Worm (Caenorhabditis elegans) whole organism, late embryonic: ENCODE data around the gene F08F1.9.

ENCODE experiments used
- C08G9.2 ChIP-seq: sonication (generic microtip); optimal IDR thresholded peaks from 2 replicates; lab custom pipeline; 2016; ENCODE audit warnings: mild to moderate bottlenecking, missing genetic modification characterization, moderate library complexity, missing compliant biosample characterization
- C38D4.7 ChIP-seq: fragments of 200-800 bp; sonication (Bioruptor generic); optimal IDR thresholded peaks from 2 replicates; lab custom pipeline; 2018; ENCODE audit warnings: mild to moderate bottlenecking, missing genetic modification characterization, moderate library complexity, missing compliant biosample characterization
- F13H6.1 ChIP-seq: sonication (generic microtip); optimal IDR thresholded peaks from 2 replicates; lab custom pipeline; 2016; ENCODE audit warnings: missing genetic modification characterization, missing compliant biosample characterization
- K02D7.2 ChIP-seq: sonication (generic microtip); optimal IDR thresholded peaks from 2 replicates; lab custom pipeline; 2017; ENCODE audit warnings: mild to moderate bottlenecking, missing genetic modification characterization, missing compliant biosample characterization
- K09A11.1 ChIP-seq: sonication (generic microtip); optimal IDR thresholded peaks from 2 replicates; lab custom pipeline; 2017; ENCODE audit warnings: antibody characterized with exemption, mild to moderate bottlenecking, missing genetic modification characterization, missing compliant biosample characterization; ENCODE audit not compliant: insufficient read depth
- Y22D7AL.16 ChIP-seq: sonication (generic microtip); optimal IDR thresholded peaks from 2 replicates; lab custom pipeline; 2016; ENCODE audit warnings: missing genetic modification characterization, missing compliant biosample characterization
- ceh-18 ChIP-seq: sonication (generic microtip); optimal IDR thresholded peaks from 2 replicates; lab custom pipeline; 2016; ENCODE audit warnings: missing genetic modification characterization, missing compliant biosample characterization
- ceh-19 ChIP-seq: fragments of 200-800 bp; sonication (Bioruptor generic); optimal IDR thresholded peaks from 2 replicates; lab custom pipeline; 2018; ENCODE audit warnings: mild to moderate bottlenecking, missing genetic modification characterization, missing compliant biosample characterization
- ceh-2 ChIP-seq: sonication (generic microtip); optimal IDR thresholded peaks from 2 replicates; lab custom pipeline; 2016; ENCODE audit warnings: missing genotype, missing genetic modification characterization, missing compliant biosample characterization
- ceh-30 ChIP-seq: fragments of 150-350 bp; optimal IDR thresholded peaks from 2 replicates; lab custom pipeline; 2014; ENCODE audit warnings: missing biosample characterization, missing genetic modification characterization
- ceh-31 ChIP-seq: sonication (generic microtip); optimal IDR thresholded peaks from 2 replicates; lab custom pipeline; 2016; ENCODE audit warnings: missing genetic modification characterization, missing compliant biosample characterization
- ceh-34 ChIP-seq: sonication (generic microtip); optimal IDR thresholded peaks from 2 replicates; lab custom pipeline; 2016; ENCODE audit warnings: mild to moderate bottlenecking, missing genetic modification characterization, missing compliant biosample characterization
- ceh-45 ChIP-seq: fragments of 200-800 bp; sonication (Bioruptor generic); IDR thresholded peaks from 2 replicates; pipeline ENCODE4 v1.3.6; 2022; ENCODE audit warnings: missing genetic modification reagents, missing genetic modification characterization, missing compliant biosample characterization
- ceh-48 ChIP-seq: sonication (generic microtip); optimal IDR thresholded peaks from 2 replicates; lab custom pipeline; 2016; ENCODE audit warnings: missing genetic modification characterization, inconsistent platforms, missing compliant biosample characterization
- ceh-9 ChIP-seq: sonication (generic microtip); optimal IDR thresholded peaks from 2 replicates; lab custom pipeline; 2016; ENCODE audit warnings: mild to moderate bottlenecking, missing genetic modification characterization, inconsistent platforms, missing compliant biosample characterization
- che-1 ChIP-seq: sonication (generic microtip); optimal IDR thresholded peaks from 2 replicates; lab custom pipeline; 2016; ENCODE audit warnings: mild to moderate bottlenecking, missing genetic modification characterization, missing compliant biosample characterization
- dmd-4 ChIP-seq: sonication (generic microtip); optimal IDR thresholded peaks from 2 replicates; lab custom pipeline; 2016; ENCODE audit warnings: borderline replicate concordance, missing genetic modification characterization, missing compliant biosample characterization
- dve-1 ChIP-seq: sonication (generic microtip); optimal IDR thresholded peaks from 2 replicates; lab custom pipeline; 2017; ENCODE audit warnings: antibody characterized with exemption, mild to moderate bottlenecking, missing genetic modification characterization, missing compliant biosample characterization
- elt-4 ChIP-seq: sonication (generic microtip); optimal IDR thresholded peaks from 2 replicates; lab custom pipeline; 2016; ENCODE audit warnings: missing genetic modification characterization, missing compliant biosample characterization
- ets-4 ChIP-seq: sonication (generic microtip); optimal IDR thresholded peaks from 2 replicates; lab custom pipeline; 2016; ENCODE audit warnings: missing genetic modification characterization, missing compliant biosample characterization
- eyg-1 ChIP-seq: sonication (generic microtip); optimal IDR thresholded peaks from 2 replicates; lab custom pipeline; 2016; ENCODE audit warnings: missing genotype, missing genetic modification characterization, missing compliant biosample characterization
- fax-1 ChIP-seq: sonication (generic microtip); optimal IDR thresholded peaks from 2 replicates; lab custom pipeline; 2016; ENCODE audit warnings: missing genotype, missing genetic modification characterization, missing compliant biosample characterization
- fkh-10 ChIP-seq: fragments of 150-350 bp; optimal IDR thresholded peaks from 2 replicates; lab custom pipeline; 2014; ENCODE audit warnings: missing biosample characterization, missing genetic modification reagents, missing genetic modification characterization
- fkh-6 ChIP-seq: sonication (generic microtip); optimal IDR thresholded peaks from 2 replicates; lab custom pipeline; 2016; ENCODE audit warnings: missing genetic modification characterization, missing compliant biosample characterization
- gmeb-2 ChIP-seq: sonication (generic microtip); optimal IDR thresholded peaks from 2 replicates; lab custom pipeline; 2016; ENCODE audit warnings: missing genetic modification characterization, inconsistent platforms, missing compliant biosample characterization
- hlh-15 ChIP-seq: sonication (generic microtip); optimal IDR thresholded peaks from 2 replicates; lab custom pipeline; 2016; ENCODE audit warnings: missing genetic modification characterization, missing compliant biosample characterization
- hlh-30 ChIP-seq: sonication (generic microtip); optimal IDR thresholded peaks from 2 replicates; lab custom pipeline; 2017; ENCODE audit warnings: antibody characterized with exemption, missing genetic modification characterization, missing compliant biosample characterization; ENCODE audit not compliant: insufficient read depth
- lim-6 ChIP-seq: sonication (generic microtip); optimal IDR thresholded peaks from 2 replicates; lab custom pipeline; 2016; ENCODE audit warnings: missing genetic modification characterization, missing compliant biosample characterization
- lin-11 ChIP-seq: fragments of 200-800 bp; sonication (Bioruptor generic); optimal IDR thresholded peaks from 2 replicates; lab custom pipeline; 2018; ENCODE audit warnings: mild to moderate bottlenecking, missing genetic modification characterization, missing compliant biosample characterization
- madf-2 ChIP-seq: sonication (generic microtip); optimal IDR thresholded peaks from 2 replicates; lab custom pipeline; 2017; ENCODE audit warnings: missing genetic modification characterization, missing compliant biosample characterization
- mec-3 ChIP-seq: sonication (generic microtip); optimal IDR thresholded peaks from 2 replicates; lab custom pipeline; 2016; ENCODE audit warnings: borderline replicate concordance, missing genetic modification characterization, missing compliant biosample characterization
- nfya-1 ChIP-seq: sonication (generic microtip); optimal IDR thresholded peaks from 2 replicates; lab custom pipeline; 2017; ENCODE audit warnings: missing genetic modification characterization, mild to moderate bottlenecking, missing compliant biosample characterization, antibody characterized with exemption, moderate library complexity
- nhr-11 ChIP-seq: fragments of 150-350 bp; optimal IDR thresholded peaks from 2 replicates; lab custom pipeline; 2014; ENCODE audit warnings: missing biosample characterization, missing genetic modification characterization
- nhr-232 ChIP-seq: sonication (generic microtip); optimal IDR thresholded peaks from 2 replicates; lab custom pipeline; 2016; ENCODE audit warnings: missing genetic modification characterization, missing compliant biosample characterization
- npax-4 ChIP-seq: sonication (generic microtip); optimal IDR thresholded peaks from 2 replicates; lab custom pipeline; 2016; ENCODE audit warnings: missing genetic modification characterization, missing compliant biosample characterization
- odd-2 ChIP-seq: sonication (generic microtip); optimal IDR thresholded peaks from 2 replicates; lab custom pipeline; 2017; ENCODE audit warnings: antibody characterized with exemption, mild to moderate bottlenecking, missing genetic modification characterization, missing compliant biosample characterization
- pag-3 ChIP-seq: sonication (generic microtip); optimal IDR thresholded peaks from 2 replicates; lab custom pipeline; 2016; ENCODE audit warnings: missing compliant biosample characterization, missing genetic modification characterization, borderline replicate concordance
- pat-9 ChIP-seq: fragments of 200-800 bp; sonication (Bioruptor generic); optimal IDR thresholded peaks from 2 replicates; lab custom pipeline; 2018; ENCODE audit warnings: mild to moderate bottlenecking, missing genetic modification characterization, moderate library complexity, missing compliant biosample characterization
- pax-1 ChIP-seq: fragments of 150-350 bp; optimal IDR thresholded peaks from 2 replicates; lab custom pipeline; 2014; ENCODE audit warnings: missing biosample characterization, missing genetic modification characterization
- pha-2 ChIP-seq: sonication (generic microtip); optimal IDR thresholded peaks from 2 replicates; lab custom pipeline; 2017; ENCODE audit warnings: mild to moderate bottlenecking, missing genetic modification characterization, missing compliant biosample characterization
- pha-4 ChIP-seq: fragments of 150-350 bp; optimal IDR thresholded peaks from 2 replicates; lab custom pipeline; 2018; ENCODE audit warnings: missing biosample characterization, missing genetic modification reagents, missing genetic modification characterization
- pqm-1 ChIP-seq: sonication (generic microtip); optimal IDR thresholded peaks from 2 replicates; lab custom pipeline; 2016; ENCODE audit warnings: missing genetic modification characterization, missing compliant biosample characterization
- ref-2 ChIP-seq: sonication (generic microtip); optimal IDR thresholded peaks from 2 replicates; lab custom pipeline; 2016; ENCODE audit warnings: missing genetic modification characterization, missing compliant biosample characterization
- rnt-1 ChIP-seq: sonication (generic microtip); optimal IDR thresholded peaks from 2 replicates; lab custom pipeline; 2016; ENCODE audit warnings: missing genetic modification characterization, missing compliant biosample characterization
- sdc-2 ChIP-seq: sonication (generic microtip); optimal IDR thresholded peaks from 2 replicates; lab custom pipeline; 2016; ENCODE audit warnings: missing genotype, missing genetic modification characterization, missing compliant biosample characterization
- sox-2 ChIP-seq: fragments of 200-800 bp; sonication (Bioruptor generic); IDR thresholded peaks from 2 replicates; pipeline ENCODE4 v1.3.6; 2022; ENCODE audit warnings: missing genetic modification reagents, missing genetic modification characterization, missing compliant biosample characterization
- syd-9 ChIP-seq: sonication (generic microtip); optimal IDR thresholded peaks from 2 replicates; lab custom pipeline; 2016; ENCODE audit warnings: mild to moderate bottlenecking, missing genetic modification characterization, moderate library complexity, missing compliant biosample characterization
- tbx-2 ChIP-seq: sonication (generic microtip); optimal IDR thresholded peaks from 2 replicates; lab custom pipeline; 2016; ENCODE audit warnings: missing genetic modification characterization, missing compliant biosample characterization
- unc-3 ChIP-seq, 2 experiments: fragments of 200-800 bp in 1 of 2; sonication (Bioruptor generic) in 1 of 2; sonication (generic microtip) in 1 of 2; conservative IDR thresholded peaks in 1 of 2; optimal IDR thresholded peaks in 1 of 2; 2 replicates each; pipeline versions ENCODE4 v1.3.6 to Lab custom; 2016 to 2022; ENCODE audit warnings: missing compliant biosample characterization in 2 of 2, missing genetic modification characterization in 2 of 2, missing genetic modification reagents in 1 of 2
- unc-42 ChIP-seq: sonication (generic microtip); optimal IDR thresholded peaks from 2 replicates; lab custom pipeline; 2016; ENCODE audit warnings: missing genotype, missing genetic modification characterization, missing compliant biosample characterization
- unc-55 ChIP-seq: sonication (generic microtip); optimal IDR thresholded peaks from 2 replicates; lab custom pipeline; 2017; ENCODE audit warnings: missing biosample characterization, missing genetic modification reagents, missing genetic modification characterization
- unc-86 ChIP-seq: sonication (generic microtip); optimal IDR thresholded peaks from 2 replicates; lab custom pipeline; 2016; ENCODE audit warnings: missing genetic modification characterization, missing compliant biosample characterization
- zip-5 ChIP-seq: sonication (generic microtip); optimal IDR thresholded peaks from 2 replicates; lab custom pipeline; 2016; ENCODE audit warnings: missing genetic modification characterization, missing compliant biosample characterization

Gene F08F1.9

ce11 chrX:8368210-8368609 lies 42.4 kb downstream of the F08F1.9 start:
- no peak for TF ChIP-seq Y22D7AL.16 (tag; lab: Kevin White, UChicago)
- peak; percentile 3 for TF ChIP-seq ceh-18 (tag; lab: Kevin White, UChicago)
- no peak for TF ChIP-seq madf-2 (tag; lab: Kevin White, UChicago)
- no peak for TF ChIP-seq pax-1
- TF ChIP-seq elt-4: no peak
- TF ChIP-seq odd-2: no peak
- TF ChIP-seq ceh-30: no peak
- TF ChIP-seq ref-2 (tag; lab: Kevin White, UChicago): peak; percentile 59
- TF ChIP-seq npax-4 (tag; lab: Kevin White, UChicago): no peak
- TF ChIP-seq ceh-2 (tag; lab: Kevin White, UChicago): peak; percentile 13
- no peak for TF ChIP-seq hlh-15 (tag; lab: Kevin White, UChicago)
- TF ChIP-seq nhr-232 (tag; lab: Kevin White, UChicago): no peak
- TF ChIP-seq lin-11: no peak
- no peak for TF ChIP-seq ceh-9
- TF ChIP-seq ceh-48 (tag; lab: Kevin White, UChicago): no peak
- TF ChIP-seq hlh-30 (tag; lab: Kevin White, UChicago): peak; percentile 58
- TF ChIP-seq nfya-1 (tag; lab: Kevin White, UChicago): peak; percentile 70
- no peak for TF ChIP-seq K02D7.2 (tag; lab: Kevin White, UChicago)
- no peak for TF ChIP-seq pha-2
- peak; percentile 75 for TF ChIP-seq tbx-2
- TF ChIP-seq ceh-34: peak; percentile 21
- TF ChIP-seq fkh-6 (tag; lab: Kevin White, UChicago): no peak
- TF ChIP-seq C08G9.2: no peak
- TF ChIP-seq lim-6 (tag; lab: Kevin White, UChicago): no peak
- no peak for TF ChIP-seq fkh-10 (GFP tag; lab: Kevin White, UChicago)
- no peak for TF ChIP-seq pag-3 (tag; lab: Kevin White, UChicago)
- TF ChIP-seq gmeb-2 (tag; lab: Kevin White, UChicago): no peak
- TF ChIP-seq pat-9 (tag; lab: Kevin White, UChicago): no peak
- no peak for TF ChIP-seq eyg-1
- TF ChIP-seq fax-1 (tag; lab: Kevin White, UChicago): no peak
- TF ChIP-seq unc-55 (GFP tag; lab: Kevin White, UChicago): no peak
- no peak for TF ChIP-seq zip-5 (tag; lab: Kevin White, UChicago)
- TF ChIP-seq K09A11.1 (tag; lab: Kevin White, UChicago): no peak
- no peak for TF ChIP-seq pqm-1
- no peak for TF ChIP-seq ceh-45
- TF ChIP-seq dmd-4 (tag; lab: Kevin White, UChicago): no peak
- no peak for TF ChIP-seq unc-86
- TF ChIP-seq unc-42 (tag; lab: Kevin White, UChicago): peak; percentile 18
- TF ChIP-seq F13H6.1 (tag; lab: Kevin White, UChicago): no peak
- no peak for TF ChIP-seq che-1 (tag; lab: Kevin White, UChicago)
- no peak for TF ChIP-seq rnt-1
- no peak for TF ChIP-seq nhr-11 (tag; lab: Kevin White, UChicago)
- no peak for TF ChIP-seq pha-4
- TF ChIP-seq sox-2: no peak
- peak; percentile 58 for TF ChIP-seq ceh-31 (tag; lab: Kevin White, UChicago)
- no peak for TF ChIP-seq syd-9 (tag; lab: Kevin White, UChicago)
- no peak; the same call in 1 of the 2 replicates for TF ChIP-seq unc-3 (GFP tag; conservative IDR thresholded peaks at IDR 0.05; lab: Robert Waterston, UW)
- TF ChIP-seq unc-3 (tag; optimal IDR thresholded peaks at IDR 0.05; lab: Kevin White, UChicago): no peak
- TF ChIP-seq sdc-2: peak; percentile 57
- no peak for TF ChIP-seq mec-3 (tag; lab: Kevin White, UChicago)
- TF ChIP-seq C38D4.7: no peak
- TF ChIP-seq ceh-19 (GFP tag; lab: Kevin White, UChicago): no peak
- TF ChIP-seq dve-1 (tag; lab: Kevin White, UChicago): no peak
- no peak for TF ChIP-seq ets-4
